Worm (Caenorhabditis elegans) whole organism, L2 larva: Measurements from ENCODE around the gene dyrb-1.

Source experiments
- C34F6.9 ChIP-seq: fragments of 150-350 bp; optimal IDR thresholded peaks from 2 replicates; lab custom pipeline; 2014; ENCODE audit warnings: missing biosample characterization, missing genetic modification characterization
- F13H6.1 ChIP-seq: sonication (generic microtip); optimal IDR thresholded peaks from 2 replicates; lab custom pipeline; 2016; ENCODE audit warnings: missing genetic modification characterization, missing compliant biosample characterization
- R02D3.7 ChIP-seq: fragments of 150-350 bp; optimal IDR thresholded peaks from 2 replicates; lab custom pipeline; 2014; ENCODE audit warnings: missing biosample characterization, missing genetic modification characterization
- Y55F3AM.14 ChIP-seq: fragments of 200-800 bp; sonication (Bioruptor generic); optimal IDR thresholded peaks from 2 replicates; lab custom pipeline; 2018; ENCODE audit warnings: mild to moderate bottlenecking, missing genetic modification characterization, missing compliant biosample characterization
- ZK546.5 ChIP-seq: sonication (generic microtip); optimal IDR thresholded peaks from 2 replicates; lab custom pipeline; 2017; ENCODE audit warnings: missing biosample characterization, missing genetic modification characterization
- ama-1 ChIP-seq: fragments of 150-350 bp; optimal IDR thresholded peaks from 2 replicates; lab custom pipeline; 2018; ENCODE audit warnings: inconsistent platforms
- ceh-16 ChIP-seq: fragments of 150-350 bp; optimal IDR thresholded peaks from 2 replicates; lab custom pipeline; 2014; ENCODE audit warnings: missing biosample characterization, missing genetic modification characterization
- ceh-82 ChIP-seq: fragments of 150-350 bp; optimal IDR thresholded peaks from 2 replicates; lab custom pipeline; 2014; ENCODE audit warnings: missing biosample characterization, missing genetic modification characterization
- crh-2 ChIP-seq: sonication (generic microtip); optimal IDR thresholded peaks from 2 replicates; lab custom pipeline; 2017; ENCODE audit warnings: missing biosample characterization, missing genetic modification characterization
- dmd-4 ChIP-seq: sonication (generic microtip); optimal IDR thresholded peaks from 2 replicates; lab custom pipeline; 2017; ENCODE audit warnings: missing biosample characterization, missing genetic modification characterization
- egl-27 ChIP-seq: sonication (generic microtip); optimal IDR thresholded peaks from 3 replicates; lab custom pipeline; 2017; ENCODE audit warnings: missing biosample characterization, missing genetic modification reagents, missing genetic modification characterization
- elt-1 ChIP-seq: fragments of 150-350 bp; optimal IDR thresholded peaks from 2 replicates; lab custom pipeline; 2014; ENCODE audit warnings: missing biosample characterization, missing genetic modification characterization
- elt-3 ChIP-seq: sonication (generic microtip); optimal IDR thresholded peaks from 2 replicates; lab custom pipeline; 2017; ENCODE audit warnings: missing biosample characterization, missing genetic modification characterization
- fos-1 ChIP-seq: fragments of 150-350 bp; optimal IDR thresholded peaks from 2 replicates; lab custom pipeline; 2014; ENCODE audit warnings: missing biosample characterization, missing genetic modification characterization
- gmeb-1 ChIP-seq: fragments of 150-350 bp; optimal IDR thresholded peaks from 2 replicates; lab custom pipeline; 2014; ENCODE audit warnings: missing biosample characterization, missing genetic modification characterization
- lin-11 ChIP-seq: fragments of 150-350 bp; sonication (generic microtip); optimal IDR thresholded peaks from 2 replicates; lab custom pipeline; 2014; ENCODE audit warnings: missing biosample characterization, missing genetic modification characterization, inconsistent platforms, mixed read lengths
- lin-13 ChIP-seq: fragments of 150-350 bp; optimal IDR thresholded peaks from 2 replicates; lab custom pipeline; 2014; ENCODE audit warnings: missing biosample characterization, missing genetic modification reagents, missing genetic modification characterization
- lin-39 ChIP-seq: fragments of 150-350 bp; optimal IDR thresholded peaks from 2 replicates; lab custom pipeline; 2014; ENCODE audit warnings: missing biosample characterization, missing genetic modification reagents, missing genetic modification characterization
- lsy-2 ChIP-seq, 2 experiments: fragments of 150-350 bp in 1 of 2; sonication (generic microtip) in 1 of 2; optimal IDR thresholded peaks; 2 replicates each; lab custom pipeline; 2014 to 2017; ENCODE audit warnings: missing biosample characterization in 2 of 2, missing genetic modification characterization in 2 of 2
- mab-5 ChIP-seq: fragments of 150-350 bp; optimal IDR thresholded peaks from 2 replicates; lab custom pipeline; 2014; ENCODE audit warnings: missing biosample characterization, missing genetic modification characterization
- mdl-1 ChIP-seq, 2 experiments: fragments of 150-350 bp in 1 of 2; sonication (generic microtip) in 1 of 2; optimal IDR thresholded peaks; 2 replicates each; lab custom pipeline; 2017; ENCODE audit warnings: missing biosample characterization in 2 of 2, missing genetic modification characterization in 2 of 2
- nhr-10 ChIP-seq: sonication (generic microtip); optimal IDR thresholded peaks from 2 replicates; lab custom pipeline; 2017; ENCODE audit warnings: missing biosample characterization, missing genetic modification characterization
- nhr-11 ChIP-seq: fragments of 150-350 bp; optimal IDR thresholded peaks from 2 replicates; lab custom pipeline; 2014; ENCODE audit warnings: missing biosample characterization, missing genetic modification characterization
- nhr-129 ChIP-seq: fragments of 150-350 bp; optimal IDR thresholded peaks from 2 replicates; lab custom pipeline; 2014; ENCODE audit warnings: missing biosample characterization, missing genetic modification characterization
- nhr-23 ChIP-seq: fragments of 150-350 bp; optimal IDR thresholded peaks from 2 replicates; lab custom pipeline; 2014; ENCODE audit warnings: missing biosample characterization, missing genetic modification reagents, missing genetic modification characterization
- nhr-237 ChIP-seq: fragments of 150-350 bp; optimal IDR thresholded peaks from 2 replicates; lab custom pipeline; 2014; ENCODE audit warnings: missing biosample characterization, missing genetic modification characterization
- nhr-25 ChIP-seq: fragments of 150-350 bp; sonication (generic microtip); optimal IDR thresholded peaks from 3 replicates; lab custom pipeline; 2014; ENCODE audit warnings: missing biosample characterization, missing genetic modification characterization
- nhr-6 ChIP-seq: fragments of 150-350 bp; optimal IDR thresholded peaks from 2 replicates; lab custom pipeline; 2014; ENCODE audit warnings: missing biosample characterization, missing genetic modification characterization
- peb-1 ChIP-seq: fragments of 150-350 bp; optimal IDR thresholded peaks from 2 replicates; lab custom pipeline; 2014; ENCODE audit warnings: missing biosample characterization, missing genetic modification characterization
- sem-4 ChIP-seq: fragments of 150-350 bp; optimal IDR thresholded peaks from 2 replicates; lab custom pipeline; 2014; ENCODE audit warnings: missing biosample characterization, missing genetic modification reagents, missing genetic modification characterization
- skn-1 ChIP-seq: sonication (generic microtip); optimal IDR thresholded peaks from 2 replicates; lab custom pipeline; 2017; ENCODE audit warnings: missing biosample characterization, missing genetic modification characterization
- sma-3 ChIP-seq: sonication (generic microtip); optimal IDR thresholded peaks from 2 replicates; lab custom pipeline; 2016; ENCODE audit warnings: missing genetic modification reagents, missing genetic modification characterization, missing compliant biosample characterization
- sma-9 ChIP-seq, 2 experiments: fragments of 150-350 bp in 1 of 2; sonication (generic microtip) in 1 of 2; optimal IDR thresholded peaks; 2 replicates each; lab custom pipeline; 2014 to 2016; ENCODE audit warnings: missing genetic modification characterization in 2 of 2, mild to moderate bottlenecking in 1 of 2, missing biosample characterization in 1 of 2, missing compliant biosample characterization in 1 of 2, missing genetic modification reagents in 1 of 2, moderate library complexity in 1 of 2
- unc-39 ChIP-seq: fragments of 150-350 bp; optimal IDR thresholded peaks from 2 replicates; lab custom pipeline; 2014; ENCODE audit warnings: missing biosample characterization, missing genetic modification characterization
- unc-55 ChIP-seq: fragments of 150-350 bp; sonication (generic microtip); optimal IDR thresholded peaks from 3 replicates; lab custom pipeline; 2014; ENCODE audit warnings: missing biosample characterization, missing genetic modification reagents, missing genetic modification characterization
- unc-62 ChIP-seq: fragments of 150-350 bp; optimal IDR thresholded peaks from 2 replicates; lab custom pipeline; 2014; ENCODE audit warnings: missing biosample characterization, missing genetic modification reagents, missing genetic modification characterization
- zag-1 ChIP-seq: fragments of 150-350 bp; optimal IDR thresholded peaks from 2 replicates; lab custom pipeline; 2014; ENCODE audit warnings: missing biosample characterization, missing genetic modification characterization
- ztf-1 ChIP-seq: fragments of 200-800 bp; sonication (Bioruptor generic); conservative IDR thresholded peaks from 2 replicates; pipeline ENCODE4 v1.3.6; 2022; ENCODE audit warnings: missing genetic modification characterization, missing compliant biosample characterization
- ztf-11 ChIP-seq: sonication (generic microtip); optimal IDR thresholded peaks from 2 replicates; lab custom pipeline; 2017; ENCODE audit warnings: missing biosample characterization, missing genetic modification characterization
- ztf-4 ChIP-seq: fragments of 150-350 bp; optimal IDR thresholded peaks from 2 replicates; lab custom pipeline; 2014; ENCODE audit warnings: missing biosample characterization, missing genetic modification characterization

dyrb-1 gene

DNA sequence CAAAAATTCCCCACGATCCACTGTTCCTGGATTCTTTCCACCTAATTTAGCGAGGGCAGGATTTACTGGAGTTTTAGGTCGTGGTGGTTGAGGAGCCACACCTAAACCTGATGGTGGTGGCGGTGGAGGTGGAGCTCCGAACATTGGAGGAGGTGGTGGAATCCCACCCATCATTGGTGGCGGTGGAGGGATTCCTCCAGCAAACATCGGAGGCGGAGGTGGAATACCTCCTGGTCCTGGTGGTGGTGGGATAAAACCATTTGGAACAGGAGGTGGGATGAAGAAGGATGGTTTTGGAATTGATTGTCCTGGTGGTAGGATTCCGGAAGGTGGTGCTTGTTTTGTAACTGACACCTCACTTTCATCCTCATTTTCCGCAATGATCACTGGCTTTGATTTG lies 37.1 kb downstream of the dyrb-1 start:
- TF ChIP-seq dmd-4 (tag; lab: Kevin White, UChicago), result no peak
- TF ChIP-seq unc-62, result no peak
- no peak for TF ChIP-seq crh-2 (tag; lab: Kevin White, UChicago)
- TF ChIP-seq F13H6.1 (tag; lab: Kevin White, UChicago), result no peak
- TF ChIP-seq peb-1 (tag; lab: Kevin White, UChicago), result no peak

DNA sequence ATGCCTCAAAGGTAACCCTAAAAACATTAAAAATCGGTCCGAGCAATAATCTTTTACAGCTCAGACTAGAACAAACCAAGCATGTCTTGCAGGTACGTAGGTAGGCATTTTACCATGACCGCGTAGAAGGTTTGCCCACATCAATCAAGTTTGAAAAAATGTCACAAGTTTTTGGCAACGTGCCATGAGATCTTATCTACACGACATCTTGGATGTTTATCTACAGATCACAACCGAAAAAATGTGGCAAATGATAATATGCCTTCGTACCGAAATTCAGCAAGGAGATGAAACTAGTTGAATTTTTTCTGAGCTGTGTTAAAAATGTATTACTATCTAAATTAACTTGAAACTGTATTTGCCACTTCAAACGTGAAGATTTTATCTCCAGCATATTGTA lies 42.5 kb downstream of the dyrb-1 start:
- TF ChIP-seq nhr-25 (tag; lab: Kevin White, UChicago), result peak; percentile 21
- TF ChIP-seq gmeb-1 (tag; lab: Kevin White, UChicago), result no peak
- TF ChIP-seq ama-1 (lab: Kevin White, UChicago), result no peak
- peak; percentile 73 for TF ChIP-seq ceh-16 (tag; lab: Kevin White, UChicago)
- peak; percentile 20 for TF ChIP-seq nhr-6 (tag; lab: Kevin White, UChicago)
- peak; percentile 82 for TF ChIP-seq elt-1
- TF ChIP-seq sma-9 (GFP tag; optimal IDR thresholded peaks at IDR 0.05; lab: Kevin White, UChicago), result peak; percentile 6
- TF ChIP-seq sma-9 (tag; optimal IDR thresholded peaks at IDR 0.05; lab: Kevin White, UChicago), result no peak
- peak; percentile 91 for TF ChIP-seq nhr-23 (tag; lab: Kevin White, UChicago)
- TF ChIP-seq, all 48 proteins: peak for 6

DNA sequence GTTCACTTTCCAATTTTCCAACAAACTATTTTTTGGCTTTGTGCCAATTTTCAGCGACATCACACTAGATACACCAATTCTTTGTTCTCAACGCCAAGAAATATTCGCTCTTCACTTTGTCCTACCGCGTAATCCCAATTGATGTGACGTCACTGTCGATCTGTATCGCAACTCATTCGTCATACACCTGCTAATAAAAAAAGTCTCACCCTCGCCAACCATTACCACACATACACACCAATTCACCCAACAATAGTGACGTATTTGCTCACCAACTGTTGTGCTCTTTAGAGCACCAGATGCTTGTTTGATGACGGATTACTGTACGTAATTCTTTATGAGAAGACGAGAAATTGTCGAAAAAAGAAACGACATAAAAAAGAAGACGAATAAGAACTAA lies 43.6 kb downstream of the dyrb-1 start:
- no peak for TF ChIP-seq nhr-11
- TF ChIP-seq lsy-2 (tag; optimal IDR thresholded peaks at IDR 0.05; lab: Kevin White, UChicago), result no peak
- no peak for TF ChIP-seq elt-3 (tag; lab: Kevin White, UChicago)
- no peak for TF ChIP-seq lin-13 (GFP tag; lab: Kevin White, UChicago)
- TF ChIP-seq dmd-4 (tag; lab: Kevin White, UChicago), result no peak
- no peak for TF ChIP-seq lin-39 (tag; lab: Kevin White, UChicago)
- TF ChIP-seq C34F6.9, result no peak
- no peak for TF ChIP-seq ztf-11 (tag; lab: Kevin White, UChicago)
- TF ChIP-seq mdl-1 (tag; optimal IDR thresholded peaks at IDR 0.05; lab: Kevin White, UChicago), result no peak
- TF ChIP-seq mab-5 (tag; lab: Kevin White, UChicago), result no peak
- TF ChIP-seq ceh-82 (tag; lab: Kevin White, UChicago), result no peak
- no peak for TF ChIP-seq unc-39 (tag; lab: Kevin White, UChicago)
- no peak for TF ChIP-seq nhr-25 (tag; lab: Kevin White, UChicago)
- TF ChIP-seq R02D3.7 (tag; lab: Kevin White, UChicago), result no peak
- TF ChIP-seq nhr-10 (tag; lab: Kevin White, UChicago), result no peak

DNA sequence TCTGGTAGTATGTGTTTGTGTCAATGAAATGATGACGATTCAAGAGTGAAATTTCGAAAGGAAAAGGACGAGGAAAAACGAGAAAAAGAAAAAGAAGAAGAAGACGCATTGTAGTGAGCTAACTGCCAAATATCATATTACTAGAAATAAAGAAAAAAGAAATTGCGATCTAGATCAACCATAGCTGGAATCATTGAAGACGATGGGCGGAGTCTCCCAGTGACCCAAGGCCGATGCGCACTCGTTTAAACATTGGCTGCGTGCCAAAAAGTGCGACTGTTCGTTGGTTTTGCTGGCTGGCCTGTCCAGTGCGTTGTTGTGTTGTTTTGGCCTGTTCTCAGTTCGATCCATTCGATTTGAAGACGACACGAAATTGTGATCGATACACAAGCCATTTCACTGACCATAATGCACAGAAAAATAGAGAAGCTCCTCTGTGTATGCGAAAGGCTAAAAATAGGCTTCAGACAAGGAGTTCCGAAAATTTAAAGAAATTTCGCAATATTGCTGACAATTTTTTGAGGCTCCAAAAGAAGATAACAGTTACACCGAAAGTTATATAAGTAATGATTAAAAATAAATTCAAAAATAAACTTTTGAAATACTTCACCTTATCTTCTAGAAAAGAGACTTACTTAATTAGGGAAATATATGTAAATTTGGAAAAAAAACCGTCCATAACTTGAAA lies 44.5 kb downstream of the dyrb-1 start:
- TF ChIP-seq nhr-25 (tag; lab: Kevin White, UChicago) (peak; percentile 40), mdl-1 (tag; optimal IDR thresholded peaks at IDR 0.05; lab: Kevin White, UChicago) (no peak), egl-27 (tag; lab: Kevin White, UChicago) (no peak), unc-55 (peak; percentile 8)

DNA sequence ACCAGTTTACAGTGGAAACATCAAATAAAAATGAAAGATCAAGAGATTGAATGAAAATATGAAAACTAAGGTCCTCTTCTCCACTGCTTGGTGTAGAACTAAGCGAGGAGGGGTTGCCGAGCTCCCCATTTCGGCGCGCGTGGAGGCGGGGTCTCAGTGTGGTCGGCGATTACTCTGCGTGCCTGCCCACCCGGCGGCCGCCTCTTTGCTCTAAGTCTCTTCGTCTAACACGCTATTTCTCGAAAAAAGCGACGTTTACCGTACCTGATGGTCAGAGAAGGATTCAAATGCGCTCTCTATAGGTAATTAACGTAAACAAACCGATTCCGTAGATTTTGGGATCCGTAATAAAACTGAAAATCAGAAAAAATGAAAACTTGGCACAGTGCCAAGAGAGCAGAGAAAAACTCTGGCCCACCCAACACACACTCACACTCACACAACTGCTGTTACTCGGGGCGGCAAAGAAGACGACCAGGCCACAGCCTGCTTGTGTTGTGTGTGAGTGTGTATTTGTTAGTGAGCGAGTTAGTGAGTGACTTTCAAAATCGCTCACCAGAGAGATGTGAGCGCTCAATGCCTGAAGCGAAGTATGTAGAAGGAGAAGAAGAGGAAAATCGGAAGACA lies 45.3 kb downstream of the dyrb-1 start:
- TF ChIP-seq Y55F3AM.14 (no peak), ama-1 (lab: Kevin White, UChicago) (peak; percentile 32), sem-4 (tag; lab: Kevin White, UChicago) (peak; percentile 40), F13H6.1 (tag; lab: Kevin White, UChicago) (peak; percentile 84), lin-13 (GFP tag; lab: Kevin White, UChicago) (peak; percentile 32), ztf-4 (tag; lab: Kevin White, UChicago) (peak; percentile 71), ztf-1 (GFP tag; lab: Robert Waterston, UW) (no peak), egl-27 (tag; lab: Kevin White, UChicago) (peak; percentile 54), zag-1 (peak; percentile 79), fos-1 (tag; lab: Kevin White, UChicago) (peak; percentile 62), ZK546.5 (tag; lab: Kevin White, UChicago) (no peak), sma-3 (GFP tag; lab: Kevin White, UChicago) (peak; percentile 40), nhr-237 (tag; lab: Kevin White, UChicago) (no peak), lin-11 (tag; lab: Kevin White, UChicago) (peak; percentile 71), mab-5 (tag; lab: Kevin White, UChicago) (peak; percentile 40), nhr-129 (tag; lab: Kevin White, UChicago) (peak; percentile 95), elt-3 (tag; lab: Kevin White, UChicago) (no peak), unc-55 (peak; percentile 81), gmeb-1 (tag; lab: Kevin White, UChicago) (peak; percentile 40), elt-1 (no peak), nhr-25 (tag; lab: Kevin White, UChicago) (peak; percentile 30), lsy-2 (tag; optimal IDR thresholded peaks at IDR 0.05; lab: Kevin White, UChicago) (peak; percentile 43 to 84), skn-1 (tag; lab: Kevin White, UChicago) (no peak), mdl-1 (tag; optimal IDR thresholded peaks at IDR 0.05; lab: Kevin White, UChicago) (peak; percentile 19 to 52), crh-2 (tag; lab: Kevin White, UChicago) (peak; percentile 61), ceh-16 (tag; lab: Kevin White, UChicago) (peak; percentile 24), C34F6.9 (peak; percentile 80), nhr-10 (tag; lab: Kevin White, UChicago) (no peak), sma-9 (GFP tag; optimal IDR thresholded peaks at IDR 0.05; lab: Kevin White, UChicago) (peak; percentile 63), sma-9 (tag; optimal IDR thresholded peaks at IDR 0.05; lab: Kevin White, UChicago) (no peak)
- TF ChIP-seq, all 48 proteins: peak for 21
